Worm (Caenorhabditis elegans) whole organism, L4 larva: ENCODE results near the gene C08F11.17.
"Not testable (repeated sequence)": the region's sequence is repeated elsewhere in the genome, so short reads cannot be mapped to it uniquely, and the experiment has no call there.

Experiments
- F26F4.8 ChIP-seq: fragments of 200-800 bp; sonication (Bioruptor generic); conservative IDR thresholded peaks from 2 replicates; pipeline ENCODE4 v1.3.6; 2022; ENCODE audit warnings: missing genetic modification characterization, missing compliant biosample characterization
- F37D6.2 ChIP-seq: sonication (generic microtip); optimal IDR thresholded peaks from 2 replicates; lab custom pipeline; 2016; ENCODE audit warnings: mild to moderate bottlenecking, missing genetic modification characterization, missing compliant biosample characterization
- R02D3.7 ChIP-seq: fragments of 150-350 bp; sonication (generic microtip); optimal IDR thresholded peaks from 3 replicates; lab custom pipeline; 2014; ENCODE audit warnings: missing biosample characterization, missing genetic modification characterization
- Y105C5A.15 ChIP-seq: fragments of 200-800 bp; sonication (Bioruptor generic); IDR thresholded peaks from 2 replicates; pipeline ENCODE4 v1.3.6; 2022; ENCODE audit warnings: missing genetic modification characterization, missing compliant biosample characterization
- Y5F2A.4 ChIP-seq: fragments of 200-800 bp; sonication (Bioruptor generic); optimal IDR thresholded peaks from 2 replicates; lab custom pipeline; 2018; ENCODE audit warnings: mild to moderate bottlenecking, missing genetic modification characterization, missing compliant biosample characterization
- ZK337.2 ChIP-seq: fragments of 200-800 bp; sonication (Bioruptor generic); IDR thresholded peaks from 2 replicates; pipeline ENCODE4 v1.3.6; 2022; ENCODE audit warnings: missing genetic modification reagents, missing genetic modification characterization, missing compliant biosample characterization
- ZK546.5 ChIP-seq, 2 experiments: sonication (generic microtip); optimal IDR thresholded peaks; 2 replicates each; lab custom pipeline; 2017; ENCODE audit warnings: missing biosample characterization in 2 of 2, missing genetic modification characterization in 2 of 2
- aha-1 ChIP-seq: fragments of 150-350 bp; peaks from one replicate; lab custom pipeline; 2014; ENCODE audit warnings: missing biosample characterization, missing genetic modification characterization
- ama-1 ChIP-seq: fragments of 150-350 bp; optimal IDR thresholded peaks from 2 replicates; lab custom pipeline; 2014; ENCODE audit warnings: inconsistent platforms, mixed read lengths
- arid-1 ChIP-seq: fragments of 200-800 bp; sonication (Bioruptor generic); conservative IDR thresholded peaks from 2 replicates; pipeline ENCODE4 v1.3.6; 2022; ENCODE audit warnings: missing genetic modification reagents, missing genetic modification characterization, missing compliant biosample characterization
- ceh-32 ChIP-seq: sonication (generic microtip); optimal IDR thresholded peaks from 2 replicates; lab custom pipeline; 2016; ENCODE audit warnings: mild to moderate bottlenecking, missing genetic modification characterization, missing compliant biosample characterization; ENCODE audit not compliant: poor library complexity
- ceh-62 ChIP-seq: sonication (generic microtip); optimal IDR thresholded peaks from 2 replicates; lab custom pipeline; 2017; ENCODE audit warnings: missing biosample characterization, missing genetic modification characterization
- ceh-82 ChIP-seq: sonication (generic microtip); optimal IDR thresholded peaks from 2 replicates; lab custom pipeline; 2017; ENCODE audit warnings: missing biosample characterization, missing genetic modification characterization
- ces-1 ChIP-seq: fragments of 150-350 bp; sonication (generic microtip); optimal IDR thresholded peaks from 4 replicates; lab custom pipeline; 2014; ENCODE audit warnings: missing biosample characterization, missing genetic modification reagents, missing genetic modification characterization
- cey-2 ChIP-seq: sonication (generic microtip); optimal IDR thresholded peaks from 3 replicates; lab custom pipeline; 2017; ENCODE audit warnings: missing genetic modification characterization, mild to moderate bottlenecking, missing compliant biosample characterization, antibody characterized with exemption, borderline replicate concordance; ENCODE audit not compliant: insufficient read depth
- daf-19 ChIP-seq: fragments of 200-800 bp; sonication (Bioruptor generic); conservative IDR thresholded peaks from 2 replicates; pipeline ENCODE4 v1.3.6; 2022; ENCODE audit warnings: missing genetic modification characterization, missing compliant biosample characterization
- daf-8 ChIP-seq: fragments of 200-800 bp; sonication (Bioruptor generic); IDR thresholded peaks from 2 replicates; pipeline ENCODE4 v1.3.6; 2022; ENCODE audit warnings: missing genetic modification characterization, missing compliant biosample characterization
- dmd-9 ChIP-seq: fragments of 200-800 bp; sonication (Bioruptor generic); IDR thresholded peaks from 2 replicates; pipeline ENCODE4 v1.3.6; 2022; ENCODE audit warnings: missing genetic modification reagents, missing genetic modification characterization, missing compliant biosample characterization
- hmg-1.1 ChIP-seq: fragments of 200-800 bp; sonication (Bioruptor generic); IDR thresholded peaks from 2 replicates; pipeline ENCODE4 v1.3.6; 2022; ENCODE audit warnings: missing genetic modification reagents, missing genetic modification characterization, missing compliant biosample characterization
- lin-1 ChIP-seq: fragments of 200-800 bp; sonication (Bioruptor generic); IDR thresholded peaks from 2 replicates; pipeline ENCODE4 v1.3.6; 2022; ENCODE audit warnings: missing genetic modification reagents, missing genetic modification characterization, missing compliant biosample characterization
- lin-13 ChIP-seq: fragments of 150-350 bp; optimal IDR thresholded peaks from 2 replicates; lab custom pipeline; 2014; ENCODE audit warnings: missing biosample characterization, missing genetic modification reagents, missing genetic modification characterization
- lin-29 ChIP-seq: fragments of 200-800 bp; sonication (Bioruptor generic); IDR thresholded peaks from 2 replicates; pipeline ENCODE4 v1.3.6; 2022; ENCODE audit warnings: missing genetic modification reagents, missing genetic modification characterization, missing compliant biosample characterization
- lin-38 ChIP-seq: fragments of 200-800 bp; sonication (Bioruptor generic); IDR thresholded peaks from 2 replicates; pipeline ENCODE4 v1.3.6; 2022; ENCODE audit warnings: missing genetic modification reagents, missing genetic modification characterization, missing compliant biosample characterization
- mdl-1 ChIP-seq, 2 experiments: fragments of 150-350 bp in 1 of 2; sonication (generic microtip) in 1 of 2; optimal IDR thresholded peaks; 2 replicates each; lab custom pipeline; 2014 to 2017; ENCODE audit warnings: missing biosample characterization in 2 of 2, missing genetic modification characterization in 2 of 2
- mdt-29 ChIP-seq: fragments of 200-800 bp; sonication (Bioruptor generic); IDR thresholded peaks from 2 replicates; pipeline ENCODE4 v1.3.6; 2022; ENCODE audit warnings: missing genetic modification reagents, missing genetic modification characterization, missing compliant biosample characterization
- mep-1 ChIP-seq: fragments of 150-350 bp; sonication (generic microtip); optimal IDR thresholded peaks from 3 replicates; lab custom pipeline; 2014; ENCODE audit warnings: missing biosample characterization, missing genetic modification characterization
- mxl-3 ChIP-seq: fragments of 200-800 bp; sonication (Bioruptor generic); optimal IDR thresholded peaks from 2 replicates; lab custom pipeline; 2018; ENCODE audit warnings: mild to moderate bottlenecking, missing genetic modification characterization, missing compliant biosample characterization
- sdz-12 ChIP-seq: fragments of 200-800 bp; sonication (Bioruptor generic); optimal IDR thresholded peaks from 2 replicates; lab custom pipeline; 2018; ENCODE audit warnings: mild to moderate bottlenecking, missing genetic modification characterization, missing compliant biosample characterization
- set-16 ChIP-seq: fragments of 200-800 bp; sonication (Bioruptor generic); IDR thresholded peaks from 2 replicates; pipeline ENCODE4 v1.3.6; 2022; ENCODE audit warnings: missing genetic modification reagents, missing genetic modification characterization, missing compliant biosample characterization
- skn-1 ChIP-seq: fragments of 150-350 bp; optimal IDR thresholded peaks from 2 replicates; lab custom pipeline; 2014; ENCODE audit warnings: missing biosample characterization, missing genetic modification characterization
- snpc-4 ChIP-seq: fragments of 150-350 bp; optimal IDR thresholded peaks from 2 replicates; lab custom pipeline; 2014; ENCODE audit warnings: missing biosample characterization, missing genetic modification characterization
- spr-3 ChIP-seq: fragments of 200-800 bp; sonication (Bioruptor generic); optimal IDR thresholded peaks from 2 replicates; lab custom pipeline; 2018; ENCODE audit warnings: mild to moderate bottlenecking, missing genetic modification characterization, missing compliant biosample characterization
- unc-130 ChIP-seq: sonication (generic microtip); optimal IDR thresholded peaks from 2 replicates; lab custom pipeline; 2016; ENCODE audit warnings: missing genetic modification reagents, missing genetic modification characterization, missing compliant biosample characterization
- unc-39 ChIP-seq: sonication (generic microtip); optimal IDR thresholded peaks from 2 replicates; lab custom pipeline; 2017; ENCODE audit warnings: missing biosample characterization, missing genetic modification characterization
- zfp-2 ChIP-seq: sonication (generic microtip); optimal IDR thresholded peaks from 2 replicates; lab custom pipeline; 2016; ENCODE audit warnings: mild to moderate bottlenecking, missing genetic modification characterization, missing compliant biosample characterization
- zip-11 ChIP-seq: fragments of 200-800 bp; sonication (Bioruptor generic); IDR thresholded peaks from 2 replicates; pipeline ENCODE4 v1.3.6; 2022; ENCODE audit warnings: missing genetic modification characterization, missing compliant biosample characterization
- zip-2 ChIP-seq: fragments of 150-350 bp; optimal IDR thresholded peaks from 2 replicates; lab custom pipeline; 2014; ENCODE audit warnings: missing biosample characterization, missing genetic modification characterization

The C08F11.17 gene

ce11 chrIV:13652023-13652422 lies 1.9 kb upstream of the C08F11.17 start, which contains the start of gene Y45F10C.6:
TSS of gene Y45F10C.6 (plus strand) at chrIV:13652323.
- TF ChIP-seq ZK337.2 (GFP tag; lab: Robert Waterston, UW); F26F4.8 (GFP tag; lab: Robert Waterston, UW); zip-2: not testable (repeated sequence)
- TF ChIP-seq, all 104 proteins: peak for 0; not testable (repeated sequence) for 104

ce11 chrIV:13651411-13651810 lies 1.3 kb upstream of the C08F11.17 start, which contains the start of gene C08F11.12:
TSS of gene C08F11.12 (minus strand) at chrIV:13651511.
- not testable (repeated sequence) for TF ChIP-seq dmd-9; daf-8 (GFP tag; lab: Robert Waterston, UW); mep-1

- TF ChIP-seq ceh-62 (tag; lab: Kevin White, UChicago) (no peak), R02D3.7 (no peak), ama-1 (no peak), spr-3 (GFP tag; lab: Kevin White, UChicago) (no peak), arid-1 (GFP tag; lab: Robert Waterston, UW) (no peak), hmg-1.1 (no peak), ceh-32 (tag; lab: Kevin White, UChicago) (no peak), mdt-29 (GFP tag; lab: Robert Waterston, UW) (no peak), zfp-2 (tag; lab: Kevin White, UChicago) (no peak), F37D6.2 (tag; lab: Kevin White, UChicago) (no peak), aha-1 (tag; lab: Kevin White, UChicago) (no peak), lin-29 (GFP tag; lab: Robert Waterston, UW) (no peak), ZK546.5 (tag; optimal IDR thresholded peaks at IDR 0.05; lab: Kevin White, UChicago) (no peak), zip-2 (no peak), set-16 (GFP tag; lab: Robert Waterston, UW) (no peak), ZK337.2 (GFP tag; lab: Robert Waterston, UW) (no peak), Y5F2A.4 (GFP tag; lab: Kevin White, UChicago) (no peak), daf-19 (no peak), snpc-4 (tag; lab: Kevin White, UChicago) (no peak), zip-11 (GFP tag; lab: Robert Waterston, UW) (no peak)
These were observed 1.0 kb downstream of the C08F11.17 start, which contains the start of gene C08F11.10 for ce11 chrIV:13649126-13649525. TSS of gene C08F11.10 (minus strand) at chrIV:13649226.

ce11 chrIV:13647558-13647957 lies 2.6 kb downstream of the C08F11.17 start, which contains the start of gene ule-4:
TSS of gene ule-4 (minus strand) at chrIV:13647658.
- TF ChIP-seq ceh-82 (tag; lab: Kevin White, UChicago) (no peak), lin-38 (no peak), mxl-3 (GFP tag; lab: Kevin White, UChicago) (no peak), ces-1 (GFP tag; lab: Kevin White, UChicago) (no peak), unc-39 (tag; lab: Kevin White, UChicago) (no peak), ZK337.2 (GFP tag; lab: Robert Waterston, UW) (no peak), snpc-4 (tag; lab: Kevin White, UChicago) (no peak), Y105C5A.15 (GFP tag; lab: Robert Waterston, UW) (no peak), sdz-12 (GFP tag; lab: Kevin White, UChicago) (no peak), lin-13 (GFP tag; lab: Kevin White, UChicago) (no peak), F37D6.2 (tag; lab: Kevin White, UChicago) (no peak), mdl-1 (tag; optimal IDR thresholded peaks at IDR 0.05; lab: Kevin White, UChicago) (no peak), cey-2 (tag; lab: Kevin White, UChicago) (no peak), mep-1 (no peak), unc-130 (no peak), lin-1 (no peak), skn-1 (tag; lab: Kevin White, UChicago) (no peak)
